Worm (Caenorhabditis elegans): ENCODE measurements around the gene srh-102.

Gene srh-102

ce11 chrV:17167457-17167856 is 2.1 kb upstream of the srh-102 start, which contains the start of gene srz-66:
Gene srz-66 (minus strand): TSS chrV:17167557.
- no peak for TF ChIP-seq dpl-1 (GFP tag; optimal IDR thresholded peaks at IDR 0.05)

ce11 chrV:17159430-17159924 is 5.8 kb downstream of the srh-102 start, which contains the start of gene F40D4.12:
Gene F40D4.12 (plus strand): TSS chrV:17159874.
- TF ChIP-seq unc-30 (tag; optimal IDR thresholded peaks at IDR 0.05) (no peak), tlp-1 (tag; optimal IDR thresholded peaks at IDR 0.05) (peak; percentile 5), elt-2 (tag; optimal IDR thresholded peaks at IDR 0.05) (peak; percentile 82)

- TF ChIP-seq dpl-1 (GFP tag; optimal IDR thresholded peaks at IDR 0.05) = no peak
- no peak for TF ChIP-seq mdl-1 (tag; optimal IDR thresholded peaks at IDR 0.05)
- no peak for TF ChIP-seq nhr-77 (tag; optimal IDR thresholded peaks at IDR 0.05)
- no peak for TF ChIP-seq ceh-82 (tag; optimal IDR thresholded peaks at IDR 0.05)
- TF ChIP-seq lin-14 (GFP tag; optimal IDR thresholded peaks at IDR 0.05) = no peak
- TF ChIP-seq elt-3 (tag; optimal IDR thresholded peaks at IDR 0.05) = no peak
- TF ChIP-seq fkh-10 (GFP tag; optimal IDR thresholded peaks at IDR 0.05) = no peak
- no peak for TF ChIP-seq hlh-4 (tag; optimal IDR thresholded peaks at IDR 0.05)
- no peak for TF ChIP-seq snu-23 (GFP tag; optimal IDR thresholded peaks at IDR 0.05)
- no peak for TF ChIP-seq ztf-4 (tag; optimal IDR thresholded peaks at IDR 0.05)
- TF ChIP-seq isw-1 (GFP tag; IDR thresholded peaks at IDR 0.05) = no peak
- TF ChIP-seq fkh-8 (tag; optimal IDR thresholded peaks at IDR 0.05) = no peak
- TF ChIP-seq pqm-1 (tag; optimal IDR thresholded peaks at IDR 0.05) = no peak
- no peak for TF ChIP-seq mab-9 (GFP tag; IDR thresholded peaks at IDR 0.05)
- TF ChIP-seq xbp-1 (tag; optimal IDR thresholded peaks at IDR 0.05) = no peak
- no peak for TF ChIP-seq hpl-2 (GFP tag; optimal IDR thresholded peaks at IDR 0.05)
- TF ChIP-seq pax-3 (tag; optimal IDR thresholded peaks at IDR 0.05) = no peak
- TF ChIP-seq ceh-88 (GFP tag; IDR thresholded peaks at IDR 0.05) = no peak
Measured at ce11 chrV:17157154-17157553, 8.2 kb downstream of the srh-102 start, which contains the start of gene F40D4.13. Gene F40D4.13 (minus strand): TSS chrV:17157254.

- TF ChIP-seq blmp-1 (tag; optimal IDR thresholded peaks at IDR 0.05) = no peak
- TF ChIP-seq unc-30 (tag; optimal IDR thresholded peaks at IDR 0.05) = no peak
- no peak for TF ChIP-seq C04F5.9 (tag; optimal IDR thresholded peaks at IDR 0.05)
- peak in 1 of 2 experiments; percentile 81 for TF ChIP-seq efl-1 (optimal IDR thresholded peaks at IDR 0.05)
- TF ChIP-seq efl-1 (GFP tag; optimal IDR thresholded peaks at IDR 0.05 in 1 of 2) = peak in 1 of 2 experiments; percentile 93
Measured at ce11 chrV:17155384-17155858, 9.9 kb downstream of the srh-102 start, which contains the start of gene F40D4.17. Gene F40D4.17 (minus strand): TSS chrV:17155434.

ce11 chrV:17154944-17155343 is 10.4 kb downstream of the srh-102 start:
- TF ChIP-seq nhr-28 (tag; optimal IDR thresholded peaks at IDR 0.05) = no peak
- TF ChIP-seq nhr-19 (GFP tag; conservative IDR thresholded peaks at IDR 0.05) = no peak
- no peak for TF ChIP-seq nhr-77 (tag; optimal IDR thresholded peaks at IDR 0.05)
- TF ChIP-seq nhr-71 (tag; optimal IDR thresholded peaks at IDR 0.05) = no peak
- TF ChIP-seq unc-130 (tag; optimal IDR thresholded peaks at IDR 0.05) = no peak
- TF ChIP-seq snu-23 (GFP tag; optimal IDR thresholded peaks at IDR 0.05) = no peak
- TF ChIP-seq ceh-8 (GFP tag; optimal IDR thresholded peaks at IDR 0.05) = no peak

- TF ChIP-seq efl-3 (GFP tag; optimal IDR thresholded peaks at IDR 0.05) = no peak
Measured at ce11 chrV:17151292-17151691, 14.0 kb downstream of the srh-102 start.
